Worm (Caenorhabditis elegans) whole organism, L3 larva: Measurements from ENCODE around the gene T22F3.11.

Experiments used
- R02D3.7 ChIP-seq: fragments of 150-350 bp; optimal IDR thresholded peaks from 2 replicates; lab custom pipeline; 2014; ENCODE audit warnings: missing biosample characterization, missing genetic modification characterization
- ceh-16 ChIP-seq: sonication (generic microtip); optimal IDR thresholded peaks from 2 replicates; lab custom pipeline; 2017; ENCODE audit warnings: missing biosample characterization, missing genetic modification characterization
- elt-2 ChIP-seq: sonication (generic microtip); optimal IDR thresholded peaks from 2 replicates; lab custom pipeline; 2016; ENCODE audit warnings: missing genetic modification reagents, mild to moderate bottlenecking, missing genetic modification characterization, missing compliant biosample characterization
- fkh-10 ChIP-seq: sonication (generic microtip); optimal IDR thresholded peaks from 2 replicates; lab custom pipeline; 2017; ENCODE audit warnings: missing biosample characterization, missing genetic modification reagents, missing genetic modification characterization
- fos-1 ChIP-seq: fragments of 150-350 bp; optimal IDR thresholded peaks from 2 replicates; lab custom pipeline; 2014; ENCODE audit warnings: missing biosample characterization, missing genetic modification characterization
- mdl-1 ChIP-seq: fragments of 150-350 bp; optimal IDR thresholded peaks from 2 replicates; lab custom pipeline; 2014; ENCODE audit warnings: missing biosample characterization, missing genetic modification characterization
- nhr-11 ChIP-seq: fragments of 150-350 bp; optimal IDR thresholded peaks from 2 replicates; lab custom pipeline; 2014; ENCODE audit warnings: missing biosample characterization, missing genetic modification characterization
- nhr-25 ChIP-seq: sonication (generic microtip); optimal IDR thresholded peaks from 2 replicates; lab custom pipeline; 2017; ENCODE audit warnings: missing biosample characterization, missing genetic modification characterization
- nhr-28 ChIP-seq: fragments of 150-350 bp; optimal IDR thresholded peaks from 2 replicates; lab custom pipeline; 2014; ENCODE audit warnings: missing biosample characterization, missing genetic modification characterization
- pqm-1 ChIP-seq: fragments of 150-350 bp; optimal IDR thresholded peaks from 2 replicates; lab custom pipeline; 2017; ENCODE audit warnings: missing biosample characterization, missing genetic modification characterization, inconsistent platforms
- skn-1 ChIP-seq: fragments of 150-350 bp; optimal IDR thresholded peaks from 2 replicates; lab custom pipeline; 2014; ENCODE audit warnings: missing biosample characterization, missing genetic modification characterization
- snpc-4 ChIP-seq: fragments of 150-350 bp; optimal IDR thresholded peaks from 2 replicates; lab custom pipeline; 2014; ENCODE audit warnings: missing biosample characterization, missing genetic modification characterization
- zag-1 ChIP-seq: fragments of 150-350 bp; optimal IDR thresholded peaks from 2 replicates; lab custom pipeline; 2014; ENCODE audit warnings: missing biosample characterization, missing genetic modification characterization
- ztf-4 ChIP-seq: fragments of 150-350 bp; optimal IDR thresholded peaks from 2 replicates; lab custom pipeline; 2014; ENCODE audit warnings: missing biosample characterization, missing genetic modification characterization

- TF ChIP-seq nhr-11 (tag; lab: Kevin White, UChicago): no peak
- TF ChIP-seq skn-1 (tag; lab: Kevin White, UChicago): no peak
- TF ChIP-seq nhr-25 (tag; lab: Kevin White, UChicago): no peak
- no peak for TF ChIP-seq ztf-4 (tag; lab: Kevin White, UChicago)
- TF ChIP-seq R02D3.7: no peak
- no peak for TF ChIP-seq pqm-1 (tag; lab: Kevin White, UChicago)
- no peak for TF ChIP-seq zag-1 (tag; lab: Kevin White, UChicago)
- TF ChIP-seq mdl-1 (tag; lab: Kevin White, UChicago): no peak
- no peak for TF ChIP-seq elt-2 (tag; lab: Kevin White, UChicago)
- TF ChIP-seq fos-1 (tag; lab: Kevin White, UChicago): no peak
- no peak for TF ChIP-seq snpc-4 (tag; lab: Kevin White, UChicago)
- TF ChIP-seq fkh-10 (GFP tag; lab: Kevin White, UChicago): no peak
- no peak for TF ChIP-seq nhr-28
- TF ChIP-seq ceh-16 (tag; lab: Kevin White, UChicago): no peak
Observed at ce11 chrV:3610709-3611108, 3.6 kb downstream of the T22F3.11 start.
